Fruit fly (Drosophila melanogaster): ENCODE data around the gene CG34129.

Gene CG34129

DNA sequence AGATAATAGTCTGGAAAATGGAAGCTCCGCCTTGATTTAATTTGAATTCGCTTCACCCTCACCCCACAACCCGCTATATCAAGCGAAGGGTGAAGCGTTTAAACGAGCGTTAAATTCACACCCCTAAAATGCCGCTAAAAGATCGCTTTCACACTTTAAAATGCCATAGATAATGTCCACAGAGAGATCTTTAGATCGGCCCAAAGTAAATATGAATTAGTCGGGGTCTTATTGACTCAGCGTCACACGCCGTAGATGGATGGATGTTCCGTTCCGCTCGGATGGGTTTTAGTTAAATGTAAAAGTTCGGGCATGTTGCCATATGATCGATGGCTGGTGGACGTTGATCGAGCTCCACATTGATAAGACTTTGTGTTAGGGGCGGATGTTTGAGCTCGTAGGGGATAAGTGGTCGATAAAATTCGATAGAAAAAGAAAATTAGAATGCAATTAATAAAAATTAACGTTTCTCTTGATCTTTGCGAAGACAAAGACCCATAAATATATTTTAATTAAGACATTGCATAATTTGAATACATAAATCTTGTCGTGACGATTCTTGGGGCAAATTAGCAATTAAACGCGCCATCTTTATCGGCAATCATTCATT lies 37.1 kb upstream of the CG34129 start (continued):
- TF ChIP-seq wor (GFP tag; IDR thresholded peaks at IDR 0.05) (no peak), CG16815 (GFP tag; optimal IDR thresholded peaks at IDR 0.05) (peak; percentile 27), pita (GFP tag; optimal IDR thresholded peaks at IDR 0.05) (no peak), CG6765 (GFP tag; optimal IDR thresholded peaks at IDR 0.05) (peak; percentile 66), CG10274 (GFP tag; optimal IDR thresholded peaks at IDR 0.05) (peak; percentile 87), CG12104 (GFP tag; optimal IDR thresholded peaks at IDR 0.05) (peak; percentile 77), fru (optimal IDR thresholded peaks at IDR 0.05) (no peak), oc (tag; optimal IDR thresholded peaks at IDR 0.05) (peak; percentile 85), Ravus (GFP tag; IDR thresholded peaks at IDR 0.05) (no peak; the same call in 1 of the 2 replicates), CG6175 (GFP tag; IDR thresholded peaks at IDR 0.05) (peak; percentile 86), CG17359 (tag; optimal IDR thresholded peaks at IDR 0.05) (peak; percentile 92), Dref (GFP tag; IDR thresholded peaks at IDR 0.05) (peak; percentile 21; the same call in 1 of the 2 replicates), CG17568 (GFP tag; optimal IDR thresholded peaks at IDR 0.05) (peak; percentile 73), Bteb2 (GFP tag; optimal IDR thresholded peaks at IDR 0.05) (peak; percentile 71), CoRest (tag; optimal IDR thresholded peaks at IDR 0.05) (peak; percentile 66), otp (GFP tag; IDR thresholded peaks at IDR 0.05) (peak; percentile 90), Abd-B (GFP tag; optimal IDR thresholded peaks at IDR 0.05) (no peak), kay (GFP tag; optimal IDR thresholded peaks at IDR 0.05) (peak; percentile 74), CG10959 (GFP tag; IDR thresholded peaks at IDR 0.05) (0 out of 2 replicates have a peak, but pooled peaks have one; percentile 18), grau (tag; optimal IDR thresholded peaks at IDR 0.05) (peak; percentile 48), Optix (GFP tag; IDR thresholded peaks at IDR 0.05) (peak; percentile 78), run (tag; optimal IDR thresholded peaks at IDR 0.05) (peak; percentile 64), pzg (GFP tag; optimal IDR thresholded peaks at IDR 0.05) (no peak), chif (GFP tag; optimal IDR thresholded peaks at IDR 0.05) (peak; percentile 79 to 90), esg (GFP tag; conservative IDR thresholded peaks at IDR 0.05) (no peak), CG7357 (GFP tag; IDR thresholded peaks at IDR 0.05) (no peak), HLH3B (GFP tag; IDR thresholded peaks at IDR 0.05) (peak; percentile 88; the same call in 1 of the 2 replicates), z (GFP tag; IDR thresholded peaks at IDR 0.05) (peak; percentile 77; the same call in 2 of the 3 replicates), jigr1 (GFP tag; IDR thresholded peaks at IDR 0.05) (no peak), pros (GFP tag; optimal IDR thresholded peaks at IDR 0.05) (no peak), CG31441 (GFP tag; IDR thresholded peaks at IDR 0.05) (peak; percentile 79), aop (GFP tag; IDR thresholded peaks at IDR 0.05) (peak; percentile 44; the same call in 1 of the 2 replicates), CG10321 (GFP tag; IDR thresholded peaks at IDR 0.05) (peak; percentile 51; the same call in 1 of the 2 replicates), CG9876 (GFP tag; optimal IDR thresholded peaks at IDR 0.05) (peak; percentile 85), inv (GFP tag; IDR thresholded peaks at IDR 0.05; ENCODE audit: partially characterized antibody) (no peak), CG7372 (GFP tag; IDR thresholded peaks at IDR 0.05) (0 out of 2 replicates have a peak, but pooled peaks have one; percentile 55), CG4328 (GFP tag; optimal IDR thresholded peaks at IDR 0.05) (peak; percentile 89), CG11560 (tag; IDR thresholded peaks at IDR 0.05) (peak; percentile 31; the same call in 1 of the 3 replicates), Jarid2 (GFP tag; optimal IDR thresholded peaks at IDR 0.05) (peak; percentile 66), CG3163 (GFP tag; optimal IDR thresholded peaks at IDR 0.05) (peak; percentile 70), fd102C (GFP tag; optimal IDR thresholded peaks at IDR 0.05) (peak; percentile 60), D (optimal IDR thresholded peaks at IDR 0.05) (no peak), D (GFP tag; optimal IDR thresholded peaks at IDR 0.05) (peak; percentile 89), tll (GFP tag; optimal IDR thresholded peaks at IDR 0.05) (no peak), CG2129 (GFP tag; IDR thresholded peaks at IDR 0.05; ENCODE audit: partially characterized antibody) (no peak), CG7745 (tag; optimal IDR thresholded peaks at IDR 0.05) (peak; percentile 77), Xrp1 (GFP tag; IDR thresholded peaks at IDR 0.05) (peak; percentile 88), CG18599 (GFP tag; optimal IDR thresholded peaks at IDR 0.05) (peak; percentile 90), CG14860 (GFP tag; IDR thresholded peaks at IDR 0.05; ENCODE audit: partially characterized antibody) (no peak), CG1602 (GFP tag; optimal IDR thresholded peaks at IDR 0.05) (peak; percentile 64)

All from whole organism, embryonic.